Worm (Caenorhabditis elegans) whole organism, midembryonic: ENCODE results near the gene rcan-1.

ENCODE experiments used
- T22C8.4 ChIP-seq: fragments of 200-800 bp; sonication (Bioruptor generic); IDR thresholded peaks from 2 replicates; pipeline ENCODE4 v1.3.6; 2022; ENCODE audit warnings: missing genetic modification characterization, missing compliant biosample characterization
- cog-1 ChIP-seq: sonication (generic microtip); optimal IDR thresholded peaks from 2 replicates; lab custom pipeline; 2016; ENCODE audit warnings: missing genetic modification characterization, missing compliant biosample characterization
- flt-1 ChIP-seq: fragments of 200-800 bp; sonication (Bioruptor generic); IDR thresholded peaks from 2 replicates; pipeline ENCODE4 v1.3.6; 2022; ENCODE audit warnings: missing genetic modification characterization, missing compliant biosample characterization
- klf-2 ChIP-seq: fragments of 200-800 bp; sonication (Bioruptor generic); conservative IDR thresholded peaks from 2 replicates; pipeline ENCODE4 v1.3.6; 2022; ENCODE audit warnings: missing genetic modification reagents, missing genetic modification characterization, missing compliant biosample characterization
- med-1 ChIP-seq: sonication (generic microtip); optimal IDR thresholded peaks from 2 replicates; lab custom pipeline; 2017; ENCODE audit warnings: missing genetic modification characterization, mild to moderate bottlenecking, missing compliant biosample characterization, antibody characterized with exemption, missing genetic modification reagents; ENCODE audit not compliant: insufficient read depth
- ref-1 ChIP-seq: fragments of 200-800 bp; sonication (Bioruptor generic); conservative IDR thresholded peaks from 2 replicates; pipeline ENCODE4 v1.3.6; 2022; ENCODE audit warnings: missing genetic modification reagents, missing genetic modification characterization, missing compliant biosample characterization
- tab-1 ChIP-seq: fragments of 200-800 bp; sonication (Bioruptor generic); IDR thresholded peaks from 2 replicates; pipeline ENCODE4 v1.3.6; 2022; ENCODE audit warnings: missing genetic modification characterization, missing compliant biosample characterization
- ztf-23 ChIP-seq: fragments of 200-800 bp; sonication (Bioruptor generic); IDR thresholded peaks from 2 replicates; pipeline ENCODE4 v1.3.6; 2022; ENCODE audit warnings: missing genetic modification reagents, missing genetic modification characterization, missing compliant biosample characterization
- ztf-29 ChIP-seq: fragments of 200-800 bp; sonication (Bioruptor generic); IDR thresholded peaks from 2 replicates; pipeline ENCODE4 v1.3.6; 2022; ENCODE audit warnings: missing genetic modification reagents, missing genetic modification characterization, missing compliant biosample characterization

Gene rcan-1

ce11 chrIII:5720266-5721019 lies 36.5 kb upstream of the rcan-1 start:
- no peak for TF ChIP-seq tab-1
- no peak for TF ChIP-seq cog-1
- TF ChIP-seq med-1, result no peak
- no peak for TF ChIP-seq ztf-23 (GFP tag; lab: Robert Waterston, UW)
- TF ChIP-seq ref-1 (GFP tag; lab: Robert Waterston, UW), result no peak
- no peak for TF ChIP-seq T22C8.4 (GFP tag; lab: Robert Waterston, UW)
- peak; percentile 22; the same call in 1 of the 2 replicates for TF ChIP-seq flt-1 (GFP tag; lab: Robert Waterston, UW)

DNA sequence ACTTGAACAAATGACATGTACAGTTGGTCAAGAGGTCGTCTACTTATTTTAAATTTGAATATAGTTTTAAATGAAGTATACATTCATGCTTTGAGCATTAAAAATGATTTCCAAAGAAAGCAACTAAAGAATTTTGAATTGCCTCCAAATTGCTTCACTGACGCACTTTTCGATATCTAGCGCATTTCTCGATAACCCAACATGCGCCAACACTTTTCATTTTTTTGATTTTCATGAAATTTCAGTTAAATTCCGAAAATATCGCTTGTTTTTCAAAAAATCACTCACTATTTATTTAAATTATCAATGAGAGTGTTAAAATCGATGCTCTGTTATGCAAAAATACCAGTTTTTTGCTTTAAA lies 35.9 kb upstream of the rcan-1 start:
- no peak for TF ChIP-seq klf-2 (GFP tag; lab: Robert Waterston, UW)
- TF ChIP-seq med-1, result no peak
- TF ChIP-seq ztf-29 (GFP tag; lab: Robert Waterston, UW), result no peak
- no peak for TF ChIP-seq flt-1 (GFP tag; lab: Robert Waterston, UW)
- no peak for TF ChIP-seq T22C8.4 (GFP tag; lab: Robert Waterston, UW)
- TF ChIP-seq cog-1, result no peak
- no peak for TF ChIP-seq tab-1
- no peak for TF ChIP-seq ztf-23 (GFP tag; lab: Robert Waterston, UW)

DNA sequence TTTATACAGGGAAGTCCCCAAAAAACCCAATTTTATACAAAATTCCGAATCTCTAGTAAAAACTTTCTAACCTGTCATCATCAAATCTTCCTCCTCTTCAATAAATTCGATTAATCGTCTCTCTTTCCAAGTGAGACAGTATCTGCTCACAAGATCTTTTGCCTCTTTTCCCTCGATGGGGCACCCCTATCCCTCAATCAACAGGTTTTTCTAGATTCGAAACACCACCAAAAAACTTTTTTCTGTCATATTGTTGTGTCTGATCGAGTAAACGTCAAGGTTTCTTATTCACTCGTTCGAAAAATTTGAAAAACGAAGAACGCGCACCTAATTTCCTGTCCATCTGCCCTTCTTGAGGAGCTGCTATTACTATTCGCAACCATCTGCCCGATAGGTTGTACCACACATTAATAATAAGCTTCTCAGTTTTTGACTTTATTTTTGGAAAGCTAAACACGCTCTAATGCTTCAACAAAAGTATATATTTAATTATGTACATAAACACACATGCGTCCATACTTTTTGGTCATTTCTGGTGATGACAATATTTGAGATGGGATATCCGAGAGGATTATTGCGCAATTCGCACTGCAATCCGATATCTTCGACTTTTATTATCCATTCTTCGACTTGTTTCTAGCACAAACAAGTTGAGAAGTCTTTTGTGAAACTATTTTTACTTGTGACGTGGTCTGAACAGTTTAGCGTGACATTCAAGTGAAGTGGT lies 35.4 kb upstream of the rcan-1 start:
- no peak for TF ChIP-seq ref-1 (GFP tag; lab: Robert Waterston, UW)
- TF ChIP-seq flt-1 (GFP tag; lab: Robert Waterston, UW), result no peak
- TF ChIP-seq ztf-29 (GFP tag; lab: Robert Waterston, UW), result no peak
- TF ChIP-seq cog-1, result no peak
- TF ChIP-seq tab-1, result no peak
- no peak for TF ChIP-seq ztf-23 (GFP tag; lab: Robert Waterston, UW)

- TF ChIP-seq klf-2 (GFP tag; lab: Robert Waterston, UW) (no peak), cog-1 (no peak), ztf-29 (GFP tag; lab: Robert Waterston, UW) (no peak), T22C8.4 (GFP tag; lab: Robert Waterston, UW) (no peak), ztf-23 (GFP tag; lab: Robert Waterston, UW) (no peak)
These were observed 34.5 kb upstream of the rcan-1 start for ce11 chrIII:5718385-5718784.

- TF ChIP-seq flt-1 (GFP tag; lab: Robert Waterston, UW), result no peak
These were observed 33.4 kb upstream of the rcan-1 start for ce11 chrIII:5717173-5717748.

- TF ChIP-seq ztf-29 (GFP tag; lab: Robert Waterston, UW) (peak; percentile 32; the same call in 1 of the 2 replicates), med-1 (no peak), T22C8.4 (GFP tag; lab: Robert Waterston, UW) (no peak), flt-1 (GFP tag; lab: Robert Waterston, UW) (0 out of 2 replicates have a peak, but pooled peaks have one; percentile 34), ztf-23 (GFP tag; lab: Robert Waterston, UW) (peak; percentile 55; the same call in 1 of the 2 replicates), ref-1 (GFP tag; lab: Robert Waterston, UW) (no peak), klf-2 (GFP tag; lab: Robert Waterston, UW) (no peak), tab-1 (no peak), cog-1 (peak; percentile 77)
These were observed 31.6 kb upstream of the rcan-1 start for ce11 chrIII:5715467-5715866.

DNA sequence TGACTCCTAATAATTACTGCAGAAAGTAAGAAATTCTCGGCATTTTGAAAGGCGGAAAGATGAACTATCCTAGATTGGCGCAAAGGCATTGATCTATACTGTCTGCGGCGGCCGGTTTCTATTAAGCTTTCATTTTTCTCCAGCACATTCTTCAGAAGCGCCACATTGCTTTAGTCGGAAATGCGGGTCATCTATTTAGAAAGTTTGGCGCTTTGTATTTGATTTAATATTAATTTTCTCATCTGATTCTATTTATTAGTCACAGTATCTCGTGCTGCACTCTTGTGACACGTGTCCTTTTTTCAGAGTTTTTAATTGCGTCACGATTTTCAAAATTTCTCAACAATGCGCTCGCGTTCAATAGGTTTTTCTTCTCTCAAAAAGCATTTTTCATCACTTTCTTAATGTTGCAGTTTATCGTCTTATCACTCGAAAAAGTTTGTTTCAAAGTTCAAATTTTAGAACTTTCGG lies 31.1 kb upstream of the rcan-1 start:
- TF ChIP-seq flt-1 (GFP tag; lab: Robert Waterston, UW) (peak; percentile 15; the same call in 1 of the 2 replicates), T22C8.4 (GFP tag; lab: Robert Waterston, UW) (no peak), tab-1 (no peak)

DNA sequence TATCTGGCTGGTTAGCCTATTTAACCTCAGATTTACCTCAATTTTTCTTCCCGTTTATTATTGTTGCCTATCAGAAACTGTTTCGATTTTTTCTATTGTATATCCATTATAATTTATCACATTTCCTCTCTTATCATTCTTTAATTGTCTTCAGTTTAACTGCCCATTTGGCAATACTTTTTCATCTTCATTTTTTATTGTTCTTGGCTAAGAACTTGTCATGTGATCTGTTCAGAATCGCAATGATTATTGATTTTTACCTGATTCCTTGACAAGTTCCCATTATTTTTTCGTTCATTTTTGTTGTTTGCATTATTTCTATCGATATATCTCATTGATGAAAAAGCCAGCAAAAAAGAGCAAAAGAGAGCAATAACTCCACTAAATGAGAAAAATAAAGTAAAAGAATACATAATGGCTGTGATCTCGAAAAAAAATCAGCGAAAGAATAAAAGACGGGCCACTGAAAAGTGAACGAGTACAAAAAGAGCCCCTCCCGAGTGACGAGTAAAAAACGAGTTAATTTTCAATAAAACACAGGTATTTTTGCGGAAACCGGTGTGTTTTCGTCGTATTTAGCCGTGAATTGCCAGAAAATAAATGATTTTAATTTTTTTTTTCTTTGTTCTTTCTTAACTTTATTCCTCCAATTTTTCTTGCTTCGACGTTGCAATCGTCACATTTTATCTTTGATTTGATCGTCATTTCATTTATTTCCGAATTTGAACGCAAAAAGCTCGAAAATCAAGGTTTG lies 30.5 kb upstream of the rcan-1 start, which contains the start of gene arf-1:
Gene arf-1, plus strand, starts transcription at position 657 of the 754 bp plus-strand sequence.
- TF ChIP-seq T22C8.4 (GFP tag; lab: Robert Waterston, UW) (no peak), klf-2 (GFP tag; lab: Robert Waterston, UW) (no peak), ztf-23 (GFP tag; lab: Robert Waterston, UW) (no peak), med-1 (no peak), cog-1 (no peak), ztf-29 (GFP tag; lab: Robert Waterston, UW) (no peak), flt-1 (GFP tag; lab: Robert Waterston, UW) (no peak), ref-1 (GFP tag; lab: Robert Waterston, UW) (no peak), tab-1 (no peak)

ce11 chrIII:5711881-5712643 lies 28.2 kb upstream of the rcan-1 start:
- TF ChIP-seq med-1 (no peak), tab-1 (no peak), ztf-23 (GFP tag; lab: Robert Waterston, UW) (no peak), cog-1 (no peak), ztf-29 (GFP tag; lab: Robert Waterston, UW) (no peak), T22C8.4 (GFP tag; lab: Robert Waterston, UW) (no peak), flt-1 (GFP tag; lab: Robert Waterston, UW) (no peak), klf-2 (GFP tag; lab: Robert Waterston, UW) (no peak), ref-1 (GFP tag; lab: Robert Waterston, UW) (no peak)
